Worm (Caenorhabditis elegans): ENCODE data around the gene dct-16.
A peak's percentile ranks its signal among the peaks of the same experiment; 100 is the strongest.

The dct-16 gene

DNA sequence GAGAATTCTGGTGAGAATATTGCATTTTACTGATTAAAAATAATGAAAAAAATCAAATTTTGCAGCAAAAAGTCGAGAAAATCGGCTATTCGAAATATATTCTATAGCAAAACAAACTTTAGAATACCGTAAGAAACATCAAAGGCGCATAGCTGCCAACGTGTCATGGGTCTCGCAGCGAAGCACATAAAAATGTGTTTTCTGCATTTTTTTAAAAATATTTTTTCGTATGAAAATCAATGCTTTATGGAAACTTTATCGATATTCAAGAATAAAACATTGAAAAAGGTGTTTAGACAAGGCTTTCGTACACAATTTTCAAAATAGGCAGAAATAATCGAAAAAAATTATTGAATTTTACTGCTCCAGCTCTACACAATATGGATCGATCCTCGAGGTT, 22.3 kb downstream of the dct-16 start:
- TF ChIP-seq med-1 (GFP tag; optimal IDR thresholded peaks at IDR 0.05; ENCODE audit: insufficient read depth) = no peak
- no peak for TF ChIP-seq cog-1 (tag; optimal IDR thresholded peaks at IDR 0.05)
- TF ChIP-seq ref-1 (GFP tag; conservative IDR thresholded peaks at IDR 0.05) = no peak
- no peak for TF ChIP-seq ztf-29 (GFP tag; IDR thresholded peaks at IDR 0.05)
- TF ChIP-seq klf-2 (GFP tag; conservative IDR thresholded peaks at IDR 0.05) = no peak
- no peak for TF ChIP-seq tab-1 (GFP tag; IDR thresholded peaks at IDR 0.05)
- TF ChIP-seq T22C8.4 (GFP tag; IDR thresholded peaks at IDR 0.05) = no peak
- no peak for TF ChIP-seq flt-1 (GFP tag; IDR thresholded peaks at IDR 0.05)
- no peak for TF ChIP-seq ztf-23 (GFP tag; IDR thresholded peaks at IDR 0.05)

DNA sequence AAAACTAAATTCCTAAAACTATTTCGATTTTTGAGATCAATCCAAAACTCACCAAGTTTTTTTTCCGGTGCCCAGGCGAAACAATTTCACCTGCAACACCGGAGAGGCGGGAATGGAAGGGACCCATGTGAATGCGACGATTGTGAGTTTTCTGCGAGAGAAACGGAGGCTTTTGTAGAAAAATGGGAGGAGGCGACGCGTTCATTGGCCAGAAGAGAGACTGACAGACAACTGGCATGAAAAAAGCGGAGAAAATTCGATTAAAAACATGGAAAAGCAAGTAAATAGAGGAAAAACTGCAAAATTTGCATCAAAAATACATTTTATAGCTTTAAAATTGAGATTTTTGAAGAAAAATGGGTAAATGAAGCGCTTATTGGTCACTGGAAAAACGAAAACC, 23.0 kb downstream of the dct-16 start, which contains the start of gene B0250.7:
Gene B0250.7, minus strand, starts transcription at position 232 of the 400 bp plus-strand sequence.
- TF ChIP-seq flt-1 (GFP tag; IDR thresholded peaks at IDR 0.05) (no peak), ref-1 (GFP tag; conservative IDR thresholded peaks at IDR 0.05) (no peak), ztf-23 (GFP tag; IDR thresholded peaks at IDR 0.05) (no peak), med-1 (GFP tag; optimal IDR thresholded peaks at IDR 0.05; ENCODE audit: insufficient read depth) (no peak), cog-1 (tag; optimal IDR thresholded peaks at IDR 0.05) (no peak), klf-2 (GFP tag; conservative IDR thresholded peaks at IDR 0.05) (no peak), T22C8.4 (GFP tag; IDR thresholded peaks at IDR 0.05) (no peak), tab-1 (GFP tag; IDR thresholded peaks at IDR 0.05) (no peak), ztf-29 (GFP tag; IDR thresholded peaks at IDR 0.05) (no peak)

DNA sequence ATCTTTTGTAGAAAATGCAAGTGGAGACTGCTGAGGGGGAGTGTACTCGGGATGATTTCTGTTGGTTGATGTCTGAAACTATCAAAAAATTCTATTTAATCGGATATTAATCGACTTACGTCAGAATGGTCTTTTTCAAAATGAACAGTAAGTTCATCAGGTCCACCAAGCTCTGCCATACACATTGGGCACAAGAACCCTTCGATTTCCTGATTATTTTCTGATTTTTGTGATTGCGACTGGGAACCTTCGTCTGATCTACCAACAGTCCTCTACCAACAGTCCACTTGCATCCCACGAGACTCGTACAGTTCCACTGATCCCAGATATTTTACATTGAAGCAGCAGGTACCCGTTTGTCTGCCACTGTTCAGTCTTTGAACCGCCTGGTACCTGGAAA, 23.8 kb downstream of the dct-16 start:
- no peak for TF ChIP-seq flt-1 (GFP tag; IDR thresholded peaks at IDR 0.05)
- TF ChIP-seq ref-1 (GFP tag; conservative IDR thresholded peaks at IDR 0.05) = no peak
- no peak for TF ChIP-seq ztf-23 (GFP tag; IDR thresholded peaks at IDR 0.05)
- no peak for TF ChIP-seq klf-2 (GFP tag; conservative IDR thresholded peaks at IDR 0.05)
- no peak for TF ChIP-seq ztf-29 (GFP tag; IDR thresholded peaks at IDR 0.05)

DNA sequence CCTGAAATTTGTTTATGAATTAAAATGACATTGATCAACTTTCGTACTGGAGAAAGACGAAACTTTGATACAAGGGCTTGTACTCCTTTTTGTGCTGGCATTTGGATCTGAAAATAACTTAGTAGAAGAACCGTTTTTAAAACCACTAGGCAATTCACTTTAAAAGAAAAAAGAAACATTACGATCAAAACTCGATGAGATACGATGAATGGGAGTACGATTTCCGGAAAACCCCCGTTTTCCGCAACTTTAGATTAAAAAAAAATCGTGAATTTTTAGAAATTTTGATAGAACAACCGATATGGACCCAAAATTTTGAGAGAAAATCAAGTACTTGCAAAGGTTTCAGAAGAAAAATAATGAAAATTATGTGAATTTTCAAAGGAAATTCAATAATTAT, 28.5 kb downstream of the dct-16 start, which contains the start of gene B0250.8:
Gene B0250.8, minus strand, starts transcription at position 101 of the 400 bp plus-strand sequence.
- no peak for TF ChIP-seq flt-1 (GFP tag; IDR thresholded peaks at IDR 0.05)
- TF ChIP-seq tab-1 (GFP tag; IDR thresholded peaks at IDR 0.05) = no peak
- no peak for TF ChIP-seq ref-1 (GFP tag; conservative IDR thresholded peaks at IDR 0.05)
- TF ChIP-seq klf-2 (GFP tag; conservative IDR thresholded peaks at IDR 0.05) = no peak

DNA sequence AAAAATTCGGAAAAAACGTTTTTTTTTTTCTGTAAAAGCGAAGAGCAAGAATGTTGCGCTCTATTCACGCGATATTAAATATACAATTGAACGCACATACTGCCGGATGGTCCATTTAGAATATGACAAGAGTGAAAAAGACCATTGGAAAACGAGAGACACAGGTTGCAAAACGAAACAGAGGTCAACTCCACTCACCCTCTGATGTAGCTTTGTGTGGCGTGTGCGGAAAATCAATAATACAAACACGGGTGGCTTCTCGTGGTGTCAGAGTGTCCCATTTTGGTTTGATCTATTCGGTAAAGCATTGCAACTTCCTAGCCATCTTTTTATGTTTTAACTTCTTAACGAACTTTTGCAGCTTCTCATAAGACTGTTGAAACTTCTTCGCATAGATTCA, 34.1 kb downstream of the dct-16 start:
- TF ChIP-seq T22C8.4 (GFP tag; IDR thresholded peaks at IDR 0.05) (peak; percentile 61), tab-1 (GFP tag; IDR thresholded peaks at IDR 0.05) (no peak)

DNA sequence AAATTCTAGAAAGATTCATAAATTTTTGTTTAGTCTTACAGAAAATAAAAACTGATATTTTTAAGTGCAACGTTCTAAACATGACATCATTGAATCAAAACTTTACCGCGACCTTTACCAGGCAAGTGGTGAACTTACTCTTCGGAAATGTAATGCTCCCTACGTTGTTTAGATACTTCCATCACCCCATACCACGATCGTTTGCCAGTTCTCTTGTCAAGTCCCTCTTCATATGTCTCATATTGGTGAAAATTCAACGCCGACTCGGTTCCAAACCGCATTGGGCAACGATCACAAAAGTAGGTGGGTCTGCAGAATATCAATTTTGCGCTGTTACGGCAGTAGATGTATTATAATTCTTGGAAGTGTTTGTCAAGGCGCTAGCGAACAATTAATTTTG, 38.0 kb downstream of the dct-16 start, which contains the start of gene B0250.18:
Gene B0250.18, minus strand, starts transcription at position 101 of the 400 bp plus-strand sequence.
- no peak for TF ChIP-seq ztf-23 (GFP tag; IDR thresholded peaks at IDR 0.05)
- no peak for TF ChIP-seq flt-1 (GFP tag; IDR thresholded peaks at IDR 0.05)
- TF ChIP-seq ref-1 (GFP tag; conservative IDR thresholded peaks at IDR 0.05) = no peak
- TF ChIP-seq klf-2 (GFP tag; conservative IDR thresholded peaks at IDR 0.05) = no peak

DNA sequence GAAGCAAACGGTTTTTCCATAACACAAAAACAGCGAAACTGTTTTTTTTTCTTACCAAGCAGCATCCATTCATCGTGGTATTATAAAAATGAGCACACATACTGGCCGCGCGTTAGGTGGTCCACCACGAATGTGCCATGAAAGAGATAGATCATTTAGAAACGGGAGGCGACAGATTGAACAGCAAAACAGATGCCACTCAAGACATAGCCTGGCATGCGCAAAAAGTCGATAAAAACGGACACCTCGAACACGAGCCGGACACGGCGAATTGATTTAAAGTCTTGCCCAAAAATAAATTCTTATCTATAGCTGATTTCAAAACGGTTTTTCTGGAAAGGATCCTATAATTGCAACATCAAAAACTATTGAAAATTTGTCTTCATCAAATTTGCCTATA, 41.7 kb downstream of the dct-16 start:
- TF ChIP-seq ztf-23 (GFP tag; IDR thresholded peaks at IDR 0.05) (0 out of 2 replicates have a peak, but pooled peaks have one; percentile 30), flt-1 (GFP tag; IDR thresholded peaks at IDR 0.05) (no peak), T22C8.4 (GFP tag; IDR thresholded peaks at IDR 0.05) (0 out of 2 replicates have a peak, but pooled peaks have one; percentile 31)

DNA sequence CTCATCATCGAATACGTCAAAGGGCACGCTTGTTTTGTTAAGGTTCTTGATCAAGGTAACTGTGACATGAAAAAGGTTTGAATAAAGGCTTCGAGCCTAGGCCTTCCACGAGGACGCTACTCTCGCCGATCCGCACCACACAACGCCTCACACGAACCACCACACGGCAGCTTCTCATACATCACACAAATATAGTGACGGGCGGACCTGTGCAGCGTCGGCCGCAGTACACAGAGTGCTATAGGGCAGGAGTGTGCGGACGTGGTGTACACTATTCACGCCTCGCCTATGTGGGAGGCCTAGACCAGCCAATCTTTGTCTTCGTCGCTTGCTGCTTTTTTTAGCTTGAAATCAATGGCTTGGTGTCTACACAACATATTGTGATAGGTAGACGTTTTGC, 43.2 kb downstream of the dct-16 start:
- TF ChIP-seq ref-1 (GFP tag; conservative IDR thresholded peaks at IDR 0.05) (no peak), klf-2 (GFP tag; conservative IDR thresholded peaks at IDR 0.05) (no peak), tab-1 (GFP tag; IDR thresholded peaks at IDR 0.05) (no peak), flt-1 (GFP tag; IDR thresholded peaks at IDR 0.05) (no peak), ztf-29 (GFP tag; IDR thresholded peaks at IDR 0.05) (no peak), ztf-23 (GFP tag; IDR thresholded peaks at IDR 0.05) (no peak), med-1 (GFP tag; optimal IDR thresholded peaks at IDR 0.05; ENCODE audit: insufficient read depth) (no peak), cog-1 (tag; optimal IDR thresholded peaks at IDR 0.05) (no peak)

DNA sequence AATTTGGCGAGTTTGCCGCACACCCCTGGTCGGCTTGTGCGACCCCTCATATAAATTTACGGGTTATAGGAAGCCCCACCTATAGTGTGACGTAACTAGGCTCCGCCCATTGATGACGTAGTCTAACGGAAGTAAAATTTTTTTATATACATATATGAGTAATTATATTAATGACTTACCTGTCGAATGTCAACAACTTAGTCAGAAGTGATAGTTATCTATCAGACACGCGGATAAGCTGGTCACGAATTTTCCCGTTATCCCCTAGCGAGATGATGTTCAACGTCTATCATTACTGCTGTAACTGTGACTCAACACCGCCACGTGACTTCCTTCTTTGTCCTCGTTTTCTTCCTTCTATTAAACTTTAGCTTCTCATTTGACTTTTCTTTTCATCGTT, 45.0 kb downstream of the dct-16 start, which contains the start of gene srd-70:
Gene srd-70, plus strand, starts transcription at position 301 of the 400 bp plus-strand sequence.
- TF ChIP-seq flt-1 (GFP tag; IDR thresholded peaks at IDR 0.05) = no peak
- no peak for TF ChIP-seq T22C8.4 (GFP tag; IDR thresholded peaks at IDR 0.05)
- TF ChIP-seq ztf-23 (GFP tag; IDR thresholded peaks at IDR 0.05) = no peak
- no peak for TF ChIP-seq ztf-29 (GFP tag; IDR thresholded peaks at IDR 0.05)
- no peak for TF ChIP-seq cog-1 (tag; optimal IDR thresholded peaks at IDR 0.05)
- no peak for TF ChIP-seq klf-2 (GFP tag; conservative IDR thresholded peaks at IDR 0.05)
- TF ChIP-seq med-1 (GFP tag; optimal IDR thresholded peaks at IDR 0.05; ENCODE audit: insufficient read depth) = no peak
- no peak for TF ChIP-seq ref-1 (GFP tag; conservative IDR thresholded peaks at IDR 0.05)
- no peak for TF ChIP-seq tab-1 (GFP tag; IDR thresholded peaks at IDR 0.05)

DNA sequence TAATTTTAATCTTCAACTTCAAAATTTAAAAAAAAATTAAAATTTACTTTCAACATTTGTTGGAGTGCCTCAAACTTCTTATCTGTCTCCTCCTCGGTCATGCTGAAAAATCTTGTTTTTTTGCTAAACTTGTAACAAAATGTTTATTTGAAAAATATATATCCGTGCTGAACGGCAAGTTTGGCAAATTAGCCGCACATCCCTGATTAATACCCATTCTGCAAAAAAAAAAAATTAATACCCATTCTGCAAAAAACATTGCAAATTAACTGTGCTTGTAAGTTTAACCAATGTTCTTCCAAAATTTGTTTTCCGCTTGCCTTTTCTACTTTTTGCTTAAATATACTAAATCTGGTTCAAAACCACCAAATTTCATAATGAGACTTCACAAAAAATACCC, 45.8 kb downstream of the dct-16 start, which contains the start of gene F48F5.6:
Gene F48F5.6, minus strand, starts transcription at position 101 of the 400 bp plus-strand sequence.
- TF ChIP-seq ztf-29 (GFP tag; IDR thresholded peaks at IDR 0.05) = no peak

DNA sequence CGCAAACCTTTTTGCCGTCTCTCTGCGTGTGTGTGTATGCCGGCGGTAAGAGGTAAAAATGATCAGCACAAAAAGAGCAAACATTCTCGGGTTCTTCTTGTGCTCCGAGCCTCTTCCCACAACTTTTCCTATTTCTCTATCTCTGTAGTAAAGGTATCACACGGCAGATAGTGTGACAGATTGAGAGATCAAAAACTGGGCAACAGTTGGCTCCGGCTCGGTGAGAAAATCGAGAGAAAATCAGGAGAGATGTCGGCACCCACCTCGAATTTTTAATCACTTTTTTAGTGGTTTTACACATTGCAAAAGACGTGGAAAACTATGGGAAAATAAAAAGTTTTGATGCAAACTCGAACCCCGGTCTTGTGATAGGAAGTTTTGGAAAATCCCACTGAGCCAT, 47.1 kb downstream of the dct-16 start:
- no peak for TF ChIP-seq ref-1 (GFP tag; conservative IDR thresholded peaks at IDR 0.05)
- no peak for TF ChIP-seq med-1 (GFP tag; optimal IDR thresholded peaks at IDR 0.05; ENCODE audit: insufficient read depth)
- no peak for TF ChIP-seq flt-1 (GFP tag; IDR thresholded peaks at IDR 0.05)
- no peak for TF ChIP-seq cog-1 (tag; optimal IDR thresholded peaks at IDR 0.05)
- no peak for TF ChIP-seq tab-1 (GFP tag; IDR thresholded peaks at IDR 0.05)
- TF ChIP-seq T22C8.4 (GFP tag; IDR thresholded peaks at IDR 0.05) = no peak
- no peak for TF ChIP-seq ztf-29 (GFP tag; IDR thresholded peaks at IDR 0.05)
- no peak for TF ChIP-seq klf-2 (GFP tag; conservative IDR thresholded peaks at IDR 0.05)
- no peak for TF ChIP-seq ztf-23 (GFP tag; IDR thresholded peaks at IDR 0.05)
